Fruit fly (Drosophila melanogaster): ENCODE measurements around the gene CG5541.

CG5541 gene

DNA sequence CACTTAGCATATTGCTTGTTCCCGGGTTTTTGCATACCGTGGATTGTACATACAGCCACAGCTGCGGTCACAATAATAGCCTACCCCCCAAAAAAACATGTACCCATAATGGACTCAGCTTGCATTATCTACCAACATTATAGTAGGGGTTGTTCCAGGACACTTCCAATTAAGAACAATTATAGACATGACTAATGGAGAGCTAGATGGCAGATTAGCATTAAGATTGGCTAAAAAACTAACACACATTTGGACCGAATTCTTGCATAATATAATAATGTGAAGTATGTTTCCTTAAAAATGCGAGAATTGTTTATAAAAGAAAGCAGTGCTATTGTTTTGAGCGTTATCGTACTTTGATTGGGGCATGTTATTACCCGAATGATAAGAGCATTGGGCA lies 46.4 kb downstream of the CG5541 start:
- TF ChIP-seq psq (optimal IDR thresholded peaks at IDR 0.05), result no peak
- no peak for TF ChIP-seq ttk (optimal IDR thresholded peaks at IDR 0.05)
- TF ChIP-seq insv (optimal IDR thresholded peaks at IDR 0.05), result no peak
- no peak for TF ChIP-seq Myc (optimal IDR thresholded peaks at IDR 0.05)
- TF ChIP-seq h (optimal IDR thresholded peaks at IDR 0.05), result no peak
- no peak for TF ChIP-seq Sin3A (optimal IDR thresholded peaks at IDR 0.05)

dm6 chrX:15091159-15091558 lies 47.2 kb downstream of the CG5541 start:
- no peak for TF ChIP-seq psq (optimal IDR thresholded peaks at IDR 0.05)
- TF ChIP-seq ttk (optimal IDR thresholded peaks at IDR 0.05), result no peak
- no peak for TF ChIP-seq h (optimal IDR thresholded peaks at IDR 0.05)
- TF ChIP-seq Myc (optimal IDR thresholded peaks at IDR 0.05), result no peak
- TF ChIP-seq Sin3A (optimal IDR thresholded peaks at IDR 0.05), result no peak
- TF ChIP-seq insv (optimal IDR thresholded peaks at IDR 0.05), result no peak

DNA sequence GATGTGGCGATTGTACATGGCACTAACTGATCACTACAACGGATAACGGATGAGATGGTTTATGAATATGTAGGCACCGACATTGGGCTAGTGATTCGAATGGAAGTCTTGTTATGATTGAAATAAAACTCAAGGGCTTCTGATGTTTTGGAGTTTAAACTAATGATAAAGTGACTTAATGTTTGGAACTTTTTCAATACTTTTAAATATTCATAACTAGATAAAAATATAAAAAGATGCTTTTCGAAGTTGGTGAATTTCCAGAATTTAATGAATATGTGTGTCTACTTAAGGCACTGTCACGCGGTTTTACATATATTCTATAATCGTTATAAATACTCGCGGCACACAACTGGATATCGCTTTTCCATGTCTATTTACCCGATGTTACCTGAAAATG lies 52.0 kb downstream of the CG5541 start, which contains the start of gene CG9072:
Gene CG9072, minus strand, starts transcription at position 101 of the 400 bp plus-strand sequence.
- no peak for TF ChIP-seq h (optimal IDR thresholded peaks at IDR 0.05)
